Fruit fly (Drosophila melanogaster) S2 (cell line): ENCODE measurements around the gene edin.

ENCODE experiments used
- CG8478 ChIP-seq: fragments of >200 bp; optimal IDR thresholded peaks from 2 replicates; lab custom pipeline; 2018
- CTCF ChIP-seq, 2 experiments: fragments of >200 bp; optimal IDR thresholded peaks; 2 replicates each; lab custom pipeline; 2018

Gene edin

dm6 chr3L:17498952-17499710, 4.5 kb downstream of the edin start:
- TF ChIP-seq CG8478 (lab: Kevin White, UChicago) (no peak), CTCF (optimal IDR thresholded peaks at IDR 0.05; lab: Kevin White, UChicago) (no peak)

DNA sequence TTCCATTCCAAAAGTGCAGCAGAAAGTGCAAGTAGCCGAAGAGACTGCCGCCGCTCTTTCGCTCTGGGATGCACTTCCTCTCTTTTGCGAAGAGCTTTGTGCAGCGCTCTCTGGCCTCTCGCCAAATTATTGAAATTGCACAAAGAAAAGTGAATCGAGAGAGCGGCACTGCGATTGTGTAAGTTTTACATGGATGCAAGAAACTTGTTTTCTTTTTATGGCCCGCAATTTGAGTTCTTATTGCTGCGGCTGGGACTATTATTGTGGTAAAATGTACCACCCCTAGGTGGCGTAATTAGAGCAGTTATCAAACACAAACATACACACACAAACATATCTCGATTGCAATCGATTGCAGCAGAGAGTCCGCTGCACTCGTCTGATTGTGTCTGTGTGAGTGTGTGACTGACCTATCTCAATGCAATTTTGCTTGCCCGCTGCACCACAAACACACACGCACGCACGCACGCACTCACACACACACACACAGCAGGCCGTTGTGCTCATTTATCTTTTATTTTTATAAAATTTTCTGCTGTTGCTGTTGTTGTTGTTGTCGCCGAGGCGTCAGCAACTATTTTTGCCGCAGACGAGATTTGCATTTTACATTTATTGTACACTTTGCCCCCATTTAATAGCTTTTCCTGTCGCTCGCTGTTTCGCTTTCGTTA, 5.8 kb downstream of the edin start:
- TF ChIP-seq CTCF (optimal IDR thresholded peaks at IDR 0.05; lab: Kevin White, UChicago), result no peak
- TF ChIP-seq CG8478 (lab: Kevin White, UChicago), result no peak

- TF ChIP-seq CG8478 (lab: Kevin White, UChicago) (no peak), CTCF (optimal IDR thresholded peaks at IDR 0.05; lab: Kevin White, UChicago) (no peak)
Measured at dm6 chr3L:17502235-17502634, 7.6 kb downstream of the edin start.

- TF ChIP-seq CG8478 (lab: Kevin White, UChicago) (no peak), CTCF (optimal IDR thresholded peaks at IDR 0.05; lab: Kevin White, UChicago) (no peak)
Measured at dm6 chr3L:17504538-17504937, 9.9 kb downstream of the edin start.

dm6 chr3L:17506005-17506760, 11.5 kb downstream of the edin start:
- TF ChIP-seq CTCF (optimal IDR thresholded peaks at IDR 0.05; lab: Kevin White, UChicago) (no peak), CG8478 (lab: Kevin White, UChicago) (no peak)

dm6 chr3L:17506830-17507229, 12.2 kb downstream of the edin start:
- TF ChIP-seq CTCF (optimal IDR thresholded peaks at IDR 0.05; lab: Kevin White, UChicago) (no peak), CG8478 (lab: Kevin White, UChicago) (no peak)

DNA sequence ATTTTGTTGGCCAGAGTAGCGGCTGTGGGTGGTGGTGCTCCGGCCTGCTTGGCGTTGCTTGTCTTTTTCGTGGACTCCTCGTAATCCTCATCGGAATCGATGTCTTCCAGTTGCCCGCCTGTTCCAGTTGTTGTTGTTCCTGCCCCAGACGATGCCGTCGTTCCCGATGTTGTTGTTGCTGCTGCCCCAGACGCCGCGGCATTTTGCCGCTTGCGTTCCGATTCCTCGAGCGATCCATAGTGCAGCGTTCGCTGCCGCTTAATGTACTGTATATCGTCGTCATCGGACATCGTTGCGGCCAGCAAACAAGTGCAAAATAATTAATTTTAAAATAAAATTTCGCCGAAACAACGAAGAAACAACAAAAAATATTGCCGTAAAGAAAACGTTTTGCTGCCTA, 18.8 kb downstream of the edin start:
- no peak for TF ChIP-seq CG8478 (lab: Kevin White, UChicago)
- no peak for TF ChIP-seq CTCF (optimal IDR thresholded peaks at IDR 0.05; lab: Kevin White, UChicago)

DNA sequence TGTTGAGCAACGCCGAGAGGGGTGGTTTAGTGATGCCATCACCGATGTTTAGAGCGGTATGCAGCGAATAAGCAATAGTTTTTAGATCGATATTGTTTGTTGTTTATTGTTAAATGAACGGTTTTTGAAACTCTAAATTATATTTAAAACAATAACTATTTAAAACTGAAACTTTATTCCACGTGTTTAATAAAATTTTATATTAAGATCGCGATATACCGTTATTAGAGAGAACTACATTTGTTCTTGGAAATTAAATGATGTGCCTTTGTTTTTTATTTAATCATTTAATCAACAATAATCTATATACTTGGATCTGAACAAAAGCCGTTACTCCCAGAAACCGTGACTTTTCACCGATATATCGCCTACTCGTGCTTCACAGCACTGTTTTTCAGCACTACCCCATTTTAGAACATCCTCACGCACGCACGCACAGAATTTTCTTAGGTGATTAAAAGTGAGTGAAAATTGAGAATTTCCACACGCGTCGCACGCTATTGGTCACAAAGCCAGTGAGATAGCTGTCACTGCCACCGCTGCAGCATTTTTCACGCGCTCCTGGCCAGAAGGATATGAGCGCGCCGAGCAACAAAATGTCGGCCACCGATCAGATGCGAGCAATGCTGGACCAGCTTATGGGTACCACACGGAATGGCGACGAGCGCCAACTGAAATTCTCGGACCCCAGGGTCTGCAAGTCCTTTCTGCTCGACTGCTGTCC, 19.4 kb downstream of the edin start, which contains the start of the genes U4-U6-60K and CG7564:
U4-U6-60K (minus strand) TSS at position 20 of the 724 bp plus-strand sequence.
CG7564 (plus strand) TSS at position 406 of the 724 bp plus-strand sequence.
- no peak for TF ChIP-seq CG8478 (lab: Kevin White, UChicago)

DNA sequence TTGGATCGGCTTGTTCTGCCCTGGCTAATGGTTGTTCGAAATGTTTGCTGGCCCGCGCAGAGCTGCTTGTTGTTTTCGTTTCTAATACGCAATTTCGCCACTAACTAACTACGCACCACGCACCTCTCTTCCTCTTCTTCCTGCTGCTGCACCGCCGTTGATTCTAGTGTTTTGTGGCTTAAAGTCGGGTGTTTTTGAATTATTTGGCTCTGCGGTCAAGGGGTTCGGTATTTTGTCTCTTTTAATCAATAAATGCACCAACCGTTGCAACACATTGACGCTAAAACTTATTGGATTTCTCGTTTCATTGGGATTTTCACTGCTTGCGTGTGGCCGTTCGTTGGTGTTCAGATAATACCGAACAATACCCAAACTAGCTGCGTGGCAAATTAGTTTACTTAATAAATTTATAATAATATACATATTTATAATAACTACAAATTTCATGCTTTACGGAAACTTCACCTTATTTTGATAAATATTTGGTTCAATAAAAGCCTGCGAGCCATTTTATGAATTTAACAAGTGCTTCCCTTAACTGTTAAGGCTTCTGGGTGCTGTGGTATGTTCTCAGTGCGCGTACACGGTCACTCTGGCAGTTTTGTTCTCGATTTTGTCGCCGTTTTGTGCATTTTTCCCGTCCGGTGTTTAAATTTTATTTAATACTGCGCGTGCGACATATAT, 35.0 kb downstream of the edin start, which contains the start of the genes Edc3 and Nedd4:
Edc3 (minus strand) TSS at position 351 of the 684 bp plus-strand sequence.
Nedd4 (plus strand) TSS at position 571 of the 684 bp plus-strand sequence.
- TF ChIP-seq CTCF (optimal IDR thresholded peaks at IDR 0.05; lab: Kevin White, UChicago) (no peak), CG8478 (lab: Kevin White, UChicago) (no peak)

- TF ChIP-seq CTCF (optimal IDR thresholded peaks at IDR 0.05; lab: Kevin White, UChicago) (no peak), CG8478 (lab: Kevin White, UChicago) (no peak)
Measured at dm6 chr3L:17530471-17531149, 35.9 kb downstream of the edin start.

DNA sequence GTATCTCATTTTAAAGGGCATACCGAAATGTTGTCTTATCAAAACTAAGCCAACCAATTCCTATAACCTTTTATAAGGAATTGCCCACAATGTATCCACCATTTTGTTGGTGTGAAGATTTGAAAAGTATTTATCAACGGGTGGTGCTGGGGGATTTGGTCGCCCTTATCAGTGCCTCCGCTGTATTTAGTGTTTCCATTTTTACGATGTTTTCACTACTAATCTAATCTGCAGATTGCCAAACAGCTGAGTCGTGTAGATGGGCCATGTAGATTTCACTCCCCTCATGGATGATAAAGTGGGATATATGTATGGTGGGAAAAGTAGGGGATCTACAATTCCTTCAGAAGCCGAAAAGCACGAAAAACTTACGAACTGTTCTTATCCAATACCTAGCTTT, 36.7 kb downstream of the edin start:
- TF ChIP-seq CTCF (optimal IDR thresholded peaks at IDR 0.05; lab: Kevin White, UChicago), result no peak
- TF ChIP-seq CG8478 (lab: Kevin White, UChicago), result no peak

dm6 chr3L:17532197-17532596, 37.5 kb downstream of the edin start:
- TF ChIP-seq CG8478 (lab: Kevin White, UChicago) (no peak), CTCF (optimal IDR thresholded peaks at IDR 0.05; lab: Kevin White, UChicago) (no peak)
